Fruit fly (Drosophila melanogaster): ENCODE results near the gene CG33922.

Gene CG33922

DNA sequence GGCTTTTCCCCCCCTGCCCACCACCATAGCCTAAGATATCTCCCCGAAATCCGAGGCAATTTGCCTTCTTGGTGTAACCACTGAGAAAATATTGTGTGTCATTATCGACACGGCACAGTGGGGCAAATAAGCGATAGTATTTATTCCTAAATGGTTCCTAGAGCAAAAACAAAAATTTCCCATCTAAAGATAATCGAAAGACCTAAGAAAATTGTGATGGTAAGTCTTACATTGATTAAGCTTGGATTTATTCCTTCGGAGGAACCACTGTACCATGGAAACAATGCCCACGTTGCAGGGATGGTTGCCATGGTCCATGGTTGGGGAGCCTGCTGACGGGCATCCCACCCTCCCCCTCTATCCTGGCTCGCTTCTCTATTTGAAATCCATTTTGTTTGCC, 27.5 kb downstream of the CG33922 start (continued):
- TF ChIP-seq MTF-1 (GFP tag; optimal IDR thresholded peaks at IDR 0.05; ENCODE audit: borderline replicate concordance) (no peak), pita (GFP tag; optimal IDR thresholded peaks at IDR 0.05) (no peak), Spps (tag; optimal IDR thresholded peaks at IDR 0.05) (no peak), Rx (GFP tag; IDR thresholded peaks at IDR 0.05) (no peak; the same call in 1 of the 2 replicates), CG13296 (GFP tag; optimal IDR thresholded peaks at IDR 0.05) (no peak), Awh (GFP tag; IDR thresholded peaks at IDR 0.05) (0 out of 2 replicates have a peak, but pooled peaks have one; percentile 16), CG7839 (tag; optimal IDR thresholded peaks at IDR 0.05) (peak; percentile 36), Jarid2 (GFP tag; optimal IDR thresholded peaks at IDR 0.05) (no peak), CG34376 (GFP tag; optimal IDR thresholded peaks at IDR 0.05) (no peak), CG3407 (GFP tag; optimal IDR thresholded peaks at IDR 0.05) (peak; percentile 5), HLH54F (GFP tag; optimal IDR thresholded peaks at IDR 0.05) (peak; percentile 30), D19A (tag; optimal IDR thresholded peaks at IDR 0.05) (peak; percentile 12), CG12104 (GFP tag; optimal IDR thresholded peaks at IDR 0.05) (no peak), Xrp1 (GFP tag; IDR thresholded peaks at IDR 0.05) (peak; percentile 48; the same call in 1 of the 2 replicates), slou (GFP tag; optimal IDR thresholded peaks at IDR 0.05) (peak; percentile 16), B-H2 (GFP tag; optimal IDR thresholded peaks at IDR 0.05) (no peak), CG6254 (GFP tag; optimal IDR thresholded peaks at IDR 0.05) (no peak), hth (optimal IDR thresholded peaks at IDR 0.05) (no peak), Hey (tag; optimal IDR thresholded peaks at IDR 0.05) (no peak), bab2 (GFP tag; optimal IDR thresholded peaks at IDR 0.05) (peak; percentile 13), CG14860 (GFP tag; IDR thresholded peaks at IDR 0.05; ENCODE audit: partially characterized antibody) (no peak), CG9215 (GFP tag; IDR thresholded peaks at IDR 0.05) (no peak; the same call in 1 of the 2 replicates), mirr (GFP tag; optimal IDR thresholded peaks at IDR 0.05) (no peak), CG9932 (GFP tag; IDR thresholded peaks at IDR 0.05) (0 out of 2 replicates have a peak, but pooled peaks have one; percentile 32), dmrt99B (tag; optimal IDR thresholded peaks at IDR 0.05) (peak; percentile 51), Dad (GFP tag; optimal IDR thresholded peaks at IDR 0.05) (no peak), zfh1 (GFP tag; IDR thresholded peaks at IDR 0.05) (peak; percentile 57; the same call in 2 of the 3 replicates), psq (GFP tag; optimal IDR thresholded peaks at IDR 0.05) (no peak), aop (GFP tag; IDR thresholded peaks at IDR 0.05) (no peak), CG14050 (GFP tag; IDR thresholded peaks at IDR 0.05) (no peak), Chrac-16 (GFP tag; optimal IDR thresholded peaks at IDR 0.05) (no peak), esg (GFP tag; conservative IDR thresholded peaks at IDR 0.05) (no peak), Mrtf (GFP tag; IDR thresholded peaks at IDR 0.05) (no peak), CG4404 (GFP tag; IDR thresholded peaks at IDR 0.05) (no peak), CG17328 (GFP tag; IDR thresholded peaks at IDR 0.05) (peak; percentile 61), eve (GFP tag; optimal IDR thresholded peaks at IDR 0.05) (peak in 1 of 2 experiments; percentile 56), H2.0 (GFP tag; IDR thresholded peaks at IDR 0.05) (no peak), CG2129 (GFP tag; IDR thresholded peaks at IDR 0.05; ENCODE audit: partially characterized antibody) (no peak), CG1647 (GFP tag; optimal IDR thresholded peaks at IDR 0.05) (no peak), Dbx (GFP tag; IDR thresholded peaks at IDR 0.05) (0 out of 3 replicates have a peak, but pooled peaks have one; percentile 20), CG15696 (tag; optimal IDR thresholded peaks at IDR 0.05) (no peak), CG17359 (tag; optimal IDR thresholded peaks at IDR 0.05) (peak; percentile 46), ind (GFP tag; optimal IDR thresholded peaks at IDR 0.05) (peak; percentile 7), CG10565 (GFP tag; optimal IDR thresholded peaks at IDR 0.05) (no peak), CG4360 (GFP tag; IDR thresholded peaks at IDR 0.05) (no peak), Bgb (GFP tag; IDR thresholded peaks at IDR 0.05; ENCODE audit: partially characterized antibody) (no peak), CG6791 (GFP tag; IDR thresholded peaks at IDR 0.05; ENCODE audit: partially characterized antibody) (no peak), chm (GFP tag; IDR thresholded peaks at IDR 0.05) (peak; percentile 52; the same call in 1 of the 2 replicates), CG18476 (GFP tag; optimal IDR thresholded peaks at IDR 0.05) (no peak), wek (GFP tag; optimal IDR thresholded peaks at IDR 0.05) (no peak), CG17385 (GFP tag; optimal IDR thresholded peaks at IDR 0.05) (peak; percentile 19)

All from whole organism, embryonic.